Worm (Caenorhabditis elegans) whole organism, L3 larva: ENCODE data around the gene F53A9.3.

ENCODE experiments used
- ama-1 ChIP-seq: fragments of 150-350 bp; optimal IDR thresholded peaks from 2 replicates; lab custom pipeline; 2018
- ceh-16 ChIP-seq: sonication (generic microtip); optimal IDR thresholded peaks from 2 replicates; lab custom pipeline; 2017; ENCODE audit warnings: missing biosample characterization, missing genetic modification characterization
- daf-12 ChIP-seq: fragments of 150-350 bp; optimal IDR thresholded peaks from 2 replicates; lab custom pipeline; 2014; ENCODE audit warnings: missing biosample characterization, missing genetic modification reagents, missing genetic modification characterization
- egl-27 ChIP-seq: sonication (generic microtip); optimal IDR thresholded peaks from 4 replicates; lab custom pipeline; 2017; ENCODE audit warnings: missing biosample characterization, missing genetic modification reagents, missing genetic modification characterization
- unc-39 ChIP-seq: sonication (generic microtip); optimal IDR thresholded peaks from 4 replicates; lab custom pipeline; 2017; ENCODE audit warnings: missing biosample characterization, missing genetic modification characterization

- TF ChIP-seq daf-12 (tag; lab: Kevin White, UChicago) (no peak), unc-39 (tag; lab: Kevin White, UChicago) (no peak), egl-27 (tag; lab: Kevin White, UChicago) (no peak), ama-1 (lab: Kevin White, UChicago) (no peak), ceh-16 (tag; lab: Kevin White, UChicago) (no peak)
These were observed 44.4 kb downstream of the F53A9.3 start for ce11 chrX:8752546-8752945.
